Worm (Caenorhabditis elegans) whole organism, L2 larva: ENCODE data around the gene ZC204.6.

Experiments used
- lin-13 ChIP-seq: fragments of 150-350 bp; optimal IDR thresholded peaks from 2 replicates; lab custom pipeline; 2014; ENCODE audit warnings: missing biosample characterization, missing genetic modification reagents, missing genetic modification characterization
- snpc-4 ChIP-seq: fragments of 150-350 bp; optimal IDR thresholded peaks from 2 replicates; lab custom pipeline; 2014; ENCODE audit warnings: missing biosample characterization, missing genetic modification characterization

- TF ChIP-seq lin-13 (GFP tag; lab: Kevin White, UChicago) (no peak), snpc-4 (no peak)
Observed at ce11 chrII:1625666-1626065, 19.0 kb downstream of the ZC204.6 start, which contains the start of gene C08E3.14.
